Worm (Caenorhabditis elegans) whole organism, L2 larva: ENCODE data around the gene T25F10.3.

Experiments used
- blmp-1 ChIP-seq: sonication (generic microtip); optimal IDR thresholded peaks from 2 replicates; lab custom pipeline; 2017; ENCODE audit warnings: missing genetic modification characterization, mild to moderate bottlenecking, missing compliant biosample characterization, antibody characterized with exemption, moderate library complexity; ENCODE audit not compliant: insufficient read depth
- ceh-82 ChIP-seq: fragments of 150-350 bp; optimal IDR thresholded peaks from 2 replicates; lab custom pipeline; 2014; ENCODE audit warnings: missing biosample characterization, missing genetic modification characterization
- crh-2 ChIP-seq: sonication (generic microtip); optimal IDR thresholded peaks from 2 replicates; lab custom pipeline; 2017; ENCODE audit warnings: missing biosample characterization, missing genetic modification characterization
- elt-1 ChIP-seq: fragments of 150-350 bp; optimal IDR thresholded peaks from 2 replicates; lab custom pipeline; 2014; ENCODE audit warnings: missing biosample characterization, missing genetic modification characterization
- lin-13 ChIP-seq: fragments of 150-350 bp; optimal IDR thresholded peaks from 2 replicates; lab custom pipeline; 2014; ENCODE audit warnings: missing biosample characterization, missing genetic modification reagents, missing genetic modification characterization
- lin-39 ChIP-seq: fragments of 150-350 bp; optimal IDR thresholded peaks from 2 replicates; lab custom pipeline; 2014; ENCODE audit warnings: missing biosample characterization, missing genetic modification reagents, missing genetic modification characterization
- nhr-25 ChIP-seq: fragments of 150-350 bp; sonication (generic microtip); optimal IDR thresholded peaks from 3 replicates; lab custom pipeline; 2014; ENCODE audit warnings: missing biosample characterization, missing genetic modification characterization
- nhr-6 ChIP-seq: fragments of 150-350 bp; optimal IDR thresholded peaks from 2 replicates; lab custom pipeline; 2014; ENCODE audit warnings: missing biosample characterization, missing genetic modification characterization
- zag-1 ChIP-seq: fragments of 150-350 bp; optimal IDR thresholded peaks from 2 replicates; lab custom pipeline; 2014; ENCODE audit warnings: missing biosample characterization, missing genetic modification characterization

- TF ChIP-seq lin-39 (tag; lab: Kevin White, UChicago): no peak
- no peak for TF ChIP-seq lin-13
- TF ChIP-seq ceh-82 (tag; lab: Kevin White, UChicago): no peak
- TF ChIP-seq zag-1: no peak
- TF ChIP-seq blmp-1 (tag; lab: Kevin White, UChicago): no peak
- TF ChIP-seq nhr-25: no peak
- TF ChIP-seq crh-2: no peak
- no peak for TF ChIP-seq nhr-6 (tag; lab: Kevin White, UChicago)
- TF ChIP-seq elt-1 (tag; lab: Kevin White, UChicago): no peak
These were observed 39.5 kb upstream of the T25F10.3 start for ce11 chrV:6705367-6705766.
